Fruit fly (Drosophila melanogaster) whole organism, embryonic: Measurements from ENCODE around the gene CCDC53.
A peak's percentile ranks its signal among the peaks of the same experiment; 100 is the strongest.

Experiments
- Abd-B ChIP-seq: fragments of 200-800 bp; sonication (Bioruptor generic); optimal IDR thresholded peaks from 2 replicates; lab custom pipeline; 2018; ENCODE audit warnings: missing biosample characterization, mild to moderate bottlenecking, missing genetic modification characterization, moderate library complexity
- Asciz ChIP-seq: fragments of 200-800 bp; sonication (Bioruptor generic); optimal IDR thresholded peaks from 2 replicates; lab custom pipeline; 2017; ENCODE audit warnings: missing biosample characterization, mild to moderate bottlenecking, missing genetic modification characterization, missing genetic modification reagents
- Atf3 ChIP-seq: fragments of 200-800 bp; sonication (Bioruptor generic); optimal IDR thresholded peaks from 3 replicates; lab custom pipeline; 2016; ENCODE audit warnings: missing biosample characterization, missing genetic modification characterization
- Bgb ChIP-seq: fragments of 200-800 bp; sonication (Bioruptor generic); IDR thresholded peaks from 2 replicates; pipeline ENCODE4 v1.3.6; 2022; ENCODE audit warnings: missing biosample characterization, missing genetic modification characterization; ENCODE audit not compliant: partially characterized antibody
- CG10321 ChIP-seq: fragments of 200-800 bp; sonication (Bioruptor generic); IDR thresholded peaks from 2 replicates; pipeline ENCODE4 v1.3.6; 2022; ENCODE audit warnings: missing biosample characterization, missing genetic modification characterization
- CG10654 ChIP-seq: fragments of 200-800 bp; sonication (Bioruptor generic); optimal IDR thresholded peaks from 2 replicates; lab custom pipeline; 2016; ENCODE audit warnings: missing biosample characterization, missing genetic modification characterization
- CG12071 ChIP-seq: fragments of 200-800 bp; sonication (Bioruptor generic); optimal IDR thresholded peaks from 3 replicates; lab custom pipeline; 2018; ENCODE audit warnings: missing biosample characterization, mild to moderate bottlenecking, missing genetic modification characterization
- CG12942 ChIP-seq: fragments of 200-800 bp; sonication (Bioruptor generic); optimal IDR thresholded peaks from 3 replicates; lab custom pipeline; 2016; ENCODE audit warnings: missing biosample characterization, missing genetic modification characterization
- CG14860 ChIP-seq: fragments of 200-800 bp; sonication (Bioruptor generic); IDR thresholded peaks from 3 replicates; pipeline ENCODE4 v1.3.6; 2022; ENCODE audit warnings: missing biosample characterization, missing genetic modification characterization; ENCODE audit not compliant: partially characterized antibody
- CG1529 ChIP-seq: fragments of 200-800 bp; sonication (Bioruptor generic); optimal IDR thresholded peaks from 3 replicates; lab custom pipeline; 2018; ENCODE audit warnings: missing biosample characterization, missing genetic modification characterization
- CG15514 ChIP-seq: fragments of 200-800 bp; sonication (Bioruptor generic); optimal IDR thresholded peaks from 3 replicates; lab custom pipeline; 2017; ENCODE audit warnings: missing biosample characterization, missing genetic modification characterization, mild to moderate bottlenecking, moderate library complexity, missing genetic modification reagents
- CG17568 ChIP-seq: fragments of 200-800 bp; sonication (Bioruptor generic); optimal IDR thresholded peaks from 2 replicates; lab custom pipeline; 2018; ENCODE audit warnings: missing biosample characterization, mild to moderate bottlenecking, missing genetic modification characterization, moderate library complexity
- CG17612 ChIP-seq: fragments of 200-800 bp; sonication (Bioruptor generic); IDR thresholded peaks from 2 replicates; pipeline ENCODE4 v1.3.6; 2022; ENCODE audit warnings: missing biosample characterization, missing genetic modification characterization
- CG17912 ChIP-seq: fragments of 200-800 bp; sonication (Bioruptor generic); optimal IDR thresholded peaks from 2 replicates; lab custom pipeline; 2018; ENCODE audit warnings: missing biosample characterization, mild to moderate bottlenecking, missing genetic modification characterization
- CG18599 ChIP-seq: fragments of 200-800 bp; sonication (Bioruptor generic); optimal IDR thresholded peaks from 3 replicates; lab custom pipeline; 2017; ENCODE audit warnings: missing biosample characterization, missing genetic modification characterization, mild to moderate bottlenecking, moderate library complexity, missing genetic modification reagents
- CG2129 ChIP-seq: fragments of 200-800 bp; sonication (Bioruptor generic); IDR thresholded peaks from 2 replicates; pipeline ENCODE4 v1.3.6; 2022; ENCODE audit warnings: missing biosample characterization, missing genetic modification characterization; ENCODE audit not compliant: partially characterized antibody
- CG31365 ChIP-seq: fragments of 200-800 bp; sonication (Bioruptor generic); optimal IDR thresholded peaks from 2 replicates; lab custom pipeline; 2018; ENCODE audit warnings: missing biosample characterization, mild to moderate bottlenecking, missing genetic modification characterization
- CG6654 ChIP-seq: fragments of 200-800 bp; sonication (Bioruptor generic); optimal IDR thresholded peaks from 2 replicates; lab custom pipeline; 2017; ENCODE audit warnings: missing biosample characterization, mild to moderate bottlenecking, missing genetic modification characterization
- CG6683 ChIP-seq: fragments of 200-800 bp; sonication (Bioruptor generic); optimal IDR thresholded peaks from 2 replicates; lab custom pipeline; 2017; ENCODE audit warnings: missing biosample characterization, mild to moderate bottlenecking, missing genetic modification characterization, missing genetic modification reagents
- CG6765 ChIP-seq: fragments of 200-800 bp; sonication (Bioruptor generic); optimal IDR thresholded peaks from 3 replicates; lab custom pipeline; 2017; ENCODE audit warnings: missing biosample characterization, mild to moderate bottlenecking, missing genetic modification characterization
- CG8944 ChIP-seq: fragments of 200-800 bp; sonication (Bioruptor generic); optimal IDR thresholded peaks from 3 replicates; lab custom pipeline; 2016; ENCODE audit warnings: missing biosample characterization, missing genetic modification characterization
- CrebB ChIP-seq: fragments of 200-800 bp; sonication (Bioruptor generic); optimal IDR thresholded peaks from 3 replicates; lab custom pipeline; 2018; ENCODE audit warnings: missing biosample characterization, mild to moderate bottlenecking, missing genetic modification characterization
- Eip74EF ChIP-seq, 2 experiments: fragments of 200-800 bp in 1 of 2; fragments of >200 bp in 1 of 2; sonication (Bioruptor generic) in 1 of 2; optimal IDR thresholded peaks; 2 replicates each; lab custom pipeline; 2017 to 2019; ENCODE audit warnings: missing biosample characterization in 2 of 2, missing genetic modification characterization in 2 of 2, mild to moderate bottlenecking in 1 of 2, moderate library complexity in 1 of 2
- H15 ChIP-seq: fragments of 200-800 bp; sonication (Bioruptor generic); IDR thresholded peaks from 3 replicates; pipeline ENCODE4 v1.3.6; 2022; ENCODE audit warnings: missing biosample characterization, missing genetic modification characterization
- Hmr ChIP-seq: fragments of 200-800 bp; sonication (Bioruptor generic); optimal IDR thresholded peaks from 3 replicates; lab custom pipeline; 2017; ENCODE audit warnings: mild to moderate bottlenecking, missing biosample characterization, missing genetic modification reagents, missing genetic modification characterization
- Hmx ChIP-seq: fragments of 200-800 bp; sonication (Bioruptor generic); optimal IDR thresholded peaks from 2 replicates; lab custom pipeline; 2016; ENCODE audit warnings: missing biosample characterization, missing genetic modification characterization
- NC2β ChIP-seq: fragments of 200-800 bp; sonication (Bioruptor generic); optimal IDR thresholded peaks from 2 replicates; lab custom pipeline; 2016; ENCODE audit warnings: missing biosample characterization, missing genetic modification characterization
- NK7.1 ChIP-seq: fragments of 200-800 bp; sonication (Bioruptor generic); optimal IDR thresholded peaks from 3 replicates; lab custom pipeline; 2016; ENCODE audit warnings: missing biosample characterization, missing genetic modification characterization
- Poxn ChIP-seq: fragments of 200-800 bp; sonication (Bioruptor generic); IDR thresholded peaks from 2 replicates; pipeline ENCODE4 v1.3.6; 2022; ENCODE audit warnings: missing biosample characterization, missing genetic modification characterization
- ase ChIP-seq: fragments of 200-800 bp; sonication (Bioruptor generic); IDR thresholded peaks from 3 replicates; pipeline ENCODE4 v1.3.6; 2022; ENCODE audit warnings: missing biosample characterization, missing genetic modification characterization
- bbx ChIP-seq: fragments of 200-800 bp; sonication (Bioruptor generic); IDR thresholded peaks from 2 replicates; pipeline ENCODE4 v1.3.6; 2022; ENCODE audit warnings: missing biosample characterization, missing genetic modification characterization; ENCODE audit not compliant: partially characterized antibody
- br ChIP-seq: fragments of >200 bp; optimal IDR thresholded peaks from 2 replicates; lab custom pipeline; 2017
- cato ChIP-seq: fragments of 200-800 bp; sonication (Bioruptor generic); optimal IDR thresholded peaks from 2 replicates; lab custom pipeline; 2016; ENCODE audit warnings: missing biosample characterization, missing genetic modification characterization, borderline replicate concordance
- crc ChIP-seq: fragments of 200-800 bp; sonication (Bioruptor generic); optimal IDR thresholded peaks from 2 replicates; lab custom pipeline; 2016; ENCODE audit warnings: missing biosample characterization, missing genetic modification characterization
- crp ChIP-seq, 2 experiments: fragments of 200-800 bp; sonication (Bioruptor generic); optimal IDR thresholded peaks; 2 replicates in 1 of 2; 3 replicates in 1 of 2; lab custom pipeline; 2017; ENCODE audit warnings: missing biosample characterization in 2 of 2, missing genetic modification characterization in 2 of 2, mild to moderate bottlenecking in 1 of 2, moderate library complexity in 1 of 2
- da ChIP-seq: fragments of 200-800 bp; sonication (Bioruptor generic); optimal IDR thresholded peaks from 2 replicates; lab custom pipeline; 2016; ENCODE audit warnings: missing biosample characterization, missing genetic modification characterization
- danr ChIP-seq: fragments of 200-800 bp; sonication (Bioruptor generic); IDR thresholded peaks from 2 replicates; pipeline ENCODE4 v1.3.6; 2022; ENCODE audit warnings: missing biosample characterization, missing genetic modification characterization
- emc ChIP-seq: fragments of 200-800 bp; sonication (Bioruptor generic); optimal IDR thresholded peaks from 2 replicates; lab custom pipeline; 2016; ENCODE audit warnings: missing biosample characterization, missing genetic modification characterization
- esg ChIP-seq: fragments of 200-800 bp; sonication (Bioruptor generic); conservative IDR thresholded peaks from 2 replicates; pipeline ENCODE4 v1.3.6; 2022; ENCODE audit warnings: missing biosample characterization, missing genetic modification characterization
- ewg ChIP-seq: fragments of 200-800 bp; sonication (Bioruptor generic); optimal IDR thresholded peaks from 3 replicates; lab custom pipeline; 2017; ENCODE audit warnings: mild to moderate bottlenecking, missing biosample characterization, missing genetic modification reagents, missing genetic modification characterization
- ftz-f1 ChIP-seq: fragments of 200-800 bp; sonication (Bioruptor generic); optimal IDR thresholded peaks from 2 replicates; lab custom pipeline; 2016; ENCODE audit warnings: missing biosample characterization, missing genetic modification characterization
- gcm2 ChIP-seq: fragments of 200-800 bp; sonication (Bioruptor generic); optimal IDR thresholded peaks from 2 replicates; lab custom pipeline; 2016; ENCODE audit warnings: missing biosample characterization, missing genetic modification characterization
- hth ChIP-seq: fragments of >200 bp; optimal IDR thresholded peaks from 2 replicates; lab custom pipeline; 2017; ENCODE audit warnings: inconsistent platforms
- ken ChIP-seq: fragments of 200-800 bp; sonication (Bioruptor generic); IDR thresholded peaks from 3 replicates; pipeline ENCODE4 v1.3.6; 2022; ENCODE audit warnings: missing biosample characterization, missing genetic modification characterization
- oc ChIP-seq: fragments of 200-800 bp; sonication (Bioruptor generic); optimal IDR thresholded peaks from 2 replicates; lab custom pipeline; 2018; ENCODE audit warnings: missing biosample characterization, mild to moderate bottlenecking, missing genetic modification characterization, moderate library complexity
- sens ChIP-seq: fragments of 200-800 bp; sonication (Bioruptor generic); peaks from one replicate; lab custom pipeline; 2016; ENCODE audit warnings: missing biosample characterization, missing genetic modification characterization
- sens-2 ChIP-seq: fragments of 200-800 bp; sonication (Bioruptor generic); IDR thresholded peaks from 2 replicates; pipeline ENCODE4 v1.3.6; 2022; ENCODE audit warnings: missing biosample characterization, missing genetic modification characterization
- shn ChIP-seq: fragments of 200-800 bp; sonication (Bioruptor generic); optimal IDR thresholded peaks from 3 replicates; lab custom pipeline; 2016; ENCODE audit warnings: missing biosample characterization, missing genetic modification characterization
- slp2 ChIP-seq: fragments of 200-800 bp; sonication (Bioruptor generic); optimal IDR thresholded peaks from 2 replicates; lab custom pipeline; 2016; ENCODE audit warnings: missing biosample characterization, missing genetic modification characterization
- sr ChIP-seq: fragments of 200-800 bp; sonication (Bioruptor generic); IDR thresholded peaks from 3 replicates; pipeline ENCODE4 v1.3.6; 2022; ENCODE audit warnings: missing biosample characterization, missing genetic modification characterization
- unpg ChIP-seq: fragments of 200-800 bp; sonication (Bioruptor generic); optimal IDR thresholded peaks from 3 replicates; lab custom pipeline; 2018; ENCODE audit warnings: missing biosample characterization, mild to moderate bottlenecking, missing genetic modification characterization, moderate library complexity
- wdn ChIP-seq: fragments of 200-800 bp; sonication (Bioruptor generic); IDR thresholded peaks from 2 replicates; pipeline ENCODE4 v1.3.6; 2022; ENCODE audit warnings: missing biosample characterization, missing genetic modification characterization

CCDC53 gene

dm6 chr2L:7998655-7999054, 42.3 kb upstream of the CCDC53 start, which contains the start of gene Sirup (continued):
- TF ChIP-seq crp (GFP tag; optimal IDR thresholded peaks at IDR 0.05; lab: Kevin White, UChicago) (peak; percentile 32 to 86), CG18599 (GFP tag; lab: Kevin White, UChicago) (no peak), unpg (GFP tag; lab: Kevin White, UChicago) (no peak), esg (GFP tag; lab: Robert Waterston, UW) (no peak), Eip74EF (GFP tag; optimal IDR thresholded peaks at IDR 0.05; lab: Kevin White, UChicago) (no peak), ken (GFP tag; lab: Robert Waterston, UW) (no peak; the same call in 2 of the 3 replicates), CG8944 (GFP tag; lab: Kevin White, UChicago) (no peak), cato (GFP tag; lab: Kevin White, UChicago) (no peak), Atf3 (no peak), Hmr (GFP tag; lab: Kevin White, UChicago) (peak; percentile 56), CG1529 (GFP tag; lab: Kevin White, UChicago) (no peak), CG14860 (GFP tag; lab: Robert Waterston, UW) (no peak), CG10321 (no peak), CG17612 (GFP tag; lab: Robert Waterston, UW) (no peak), Bgb (GFP tag; lab: Robert Waterston, UW) (peak; percentile 55; the same call in 1 of the 2 replicates), sens (GFP tag; lab: Kevin White, UChicago) (no peak), ftz-f1 (peak; percentile 2), CG15514 (peak; percentile 80), danr (GFP tag; lab: Robert Waterston, UW) (no peak), CrebB (tag; lab: Kevin White, UChicago) (no peak), Abd-B (GFP tag; lab: Kevin White, UChicago) (peak; percentile 85), ase (GFP tag; lab: Robert Waterston, UW) (no peak), CG17568 (no peak), sens-2 (no peak), emc (no peak), CG2129 (GFP tag; lab: Robert Waterston, UW) (no peak), gcm2 (GFP tag; lab: Kevin White, UChicago) (no peak), da (GFP tag; lab: Kevin White, UChicago) (no peak), CG31365 (tag; lab: Kevin White, UChicago) (no peak), wdn (GFP tag; lab: Robert Waterston, UW) (no peak), CG12942 (GFP tag; lab: Kevin White, UChicago) (no peak), CG17912 (GFP tag; lab: Kevin White, UChicago) (peak; percentile 11), CG10654 (no peak), bbx (GFP tag; lab: Robert Waterston, UW) (peak; percentile 60), NK7.1 (GFP tag; lab: Kevin White, UChicago) (no peak), Hmx (GFP tag; lab: Kevin White, UChicago) (no peak), Asciz (GFP tag; lab: Kevin White, UChicago) (no peak), ewg (no peak), oc (no peak), NC2β (GFP tag; lab: Kevin White, UChicago) (peak; percentile 18), CG6765 (GFP tag; lab: Kevin White, UChicago) (no peak), CG6683 (no peak), CG12071 (no peak), Poxn (no peak), H15 (GFP tag; lab: Robert Waterston, UW) (no peak), crc (GFP tag; lab: Kevin White, UChicago) (no peak), br (lab: Kevin White, UChicago) (no peak), CG6654 (GFP tag; lab: Kevin White, UChicago) (no peak), shn (GFP tag; lab: Kevin White, UChicago) (no peak), sr (0 out of 3 replicates have a peak, but pooled peaks have one; percentile 15), slp2 (GFP tag; lab: Kevin White, UChicago) (no peak), hth (lab: Kevin White, UChicago) (no peak)
